Worm (Caenorhabditis elegans) whole organism, late embryonic: Measurements from ENCODE around the gene mdt-20.

Source experiments
- Y22D7AL.16 ChIP-seq: sonication (generic microtip); optimal IDR thresholded peaks from 2 replicates; lab custom pipeline; 2016; ENCODE audit warnings: missing genetic modification characterization, missing compliant biosample characterization
- ceh-45 ChIP-seq: fragments of 200-800 bp; sonication (Bioruptor generic); IDR thresholded peaks from 2 replicates; pipeline ENCODE4 v1.3.6; 2022; ENCODE audit warnings: missing genetic modification reagents, missing genetic modification characterization, missing compliant biosample characterization
- fkh-10 ChIP-seq: fragments of 150-350 bp; optimal IDR thresholded peaks from 2 replicates; lab custom pipeline; 2014; ENCODE audit warnings: missing biosample characterization, missing genetic modification reagents, missing genetic modification characterization
- nhr-11 ChIP-seq: fragments of 150-350 bp; optimal IDR thresholded peaks from 2 replicates; lab custom pipeline; 2014; ENCODE audit warnings: missing biosample characterization, missing genetic modification characterization
- rnt-1 ChIP-seq: sonication (generic microtip); optimal IDR thresholded peaks from 2 replicates; lab custom pipeline; 2016; ENCODE audit warnings: missing genetic modification characterization, missing compliant biosample characterization

ce11 chrIV:1216290-1216689 is 28.7 kb downstream of the mdt-20 start, which contains the start of gene W09G12.9:
- TF ChIP-seq nhr-11 (no peak), rnt-1 (tag; lab: Kevin White, UChicago) (no peak), fkh-10 (GFP tag; lab: Kevin White, UChicago) (no peak), ceh-45 (GFP tag; lab: Robert Waterston, UW) (no peak), Y22D7AL.16 (tag; lab: Kevin White, UChicago) (no peak)
